Fruit fly (Drosophila melanogaster) whole organism, embryonic: Measurements from ENCODE around the gene mAChR-C.

Experiments
- CG10209 ChIP-seq: fragments of 200-800 bp; sonication (Bioruptor generic); optimal IDR thresholded peaks from 3 replicates; lab custom pipeline; 2017; ENCODE audit warnings: missing biosample characterization, mild to moderate bottlenecking, missing genetic modification characterization, missing genetic modification reagents
- CG11504 ChIP-seq: fragments of 200-800 bp; sonication (Bioruptor generic); optimal IDR thresholded peaks from 3 replicates; lab custom pipeline; 2019; ENCODE audit warnings: missing biosample characterization, mild to moderate bottlenecking, missing genetic modification characterization, moderate library complexity
- CG12071 ChIP-seq: fragments of 200-800 bp; sonication (Bioruptor generic); optimal IDR thresholded peaks from 3 replicates; lab custom pipeline; 2018; ENCODE audit warnings: missing biosample characterization, mild to moderate bottlenecking, missing genetic modification characterization
- CG12236 ChIP-seq: fragments of 200-800 bp; sonication (Bioruptor generic); optimal IDR thresholded peaks from 2 replicates; lab custom pipeline; 2016; ENCODE audit warnings: missing biosample characterization, missing genetic modification characterization
- CG13287 ChIP-seq: fragments of 200-800 bp; sonication (Bioruptor generic); IDR thresholded peaks from 2 replicates; pipeline ENCODE4 v1.3.6; 2022; ENCODE audit warnings: missing biosample characterization, missing genetic modification characterization; ENCODE audit not compliant: partially characterized antibody
- CG18599 ChIP-seq: fragments of 200-800 bp; sonication (Bioruptor generic); optimal IDR thresholded peaks from 3 replicates; lab custom pipeline; 2017; ENCODE audit warnings: missing biosample characterization, missing genetic modification characterization, mild to moderate bottlenecking, moderate library complexity, missing genetic modification reagents
- CG2120 ChIP-seq: fragments of 200-800 bp; sonication (Bioruptor generic); optimal IDR thresholded peaks from 3 replicates; lab custom pipeline; 2016; ENCODE audit warnings: missing biosample characterization, missing genetic modification characterization
- CG2199 ChIP-seq: fragments of 200-800 bp; sonication (Bioruptor generic); IDR thresholded peaks from 3 replicates; pipeline ENCODE4 v1.3.6; 2022; ENCODE audit warnings: missing biosample characterization, missing genetic modification characterization
- CG3065 ChIP-seq: fragments of 200-800 bp; sonication (Bioruptor generic); optimal IDR thresholded peaks from 2 replicates; lab custom pipeline; 2016; ENCODE audit warnings: missing biosample characterization, missing genetic modification characterization
- CG32532 ChIP-seq: fragments of 200-800 bp; sonication (Bioruptor generic); IDR thresholded peaks from 2 replicates; pipeline ENCODE4 v1.3.6; 2022; ENCODE audit warnings: missing biosample characterization, missing genetic modification characterization
- CG33557 ChIP-seq: fragments of 200-800 bp; sonication (Bioruptor generic); optimal IDR thresholded peaks from 2 replicates; lab custom pipeline; 2019; ENCODE audit warnings: missing biosample characterization, mild to moderate bottlenecking, missing genetic modification characterization, moderate library complexity
- CG34376 ChIP-seq: fragments of 200-800 bp; sonication (Bioruptor generic); optimal IDR thresholded peaks from 2 replicates; lab custom pipeline; 2018; ENCODE audit warnings: missing biosample characterization, mild to moderate bottlenecking, missing genetic modification characterization
- CG4617 ChIP-seq: fragments of 200-800 bp; sonication (Bioruptor generic); optimal IDR thresholded peaks from 3 replicates; lab custom pipeline; 2016; ENCODE audit warnings: missing biosample characterization, missing genetic modification characterization, borderline replicate concordance
- CG8944 ChIP-seq: fragments of 200-800 bp; sonication (Bioruptor generic); optimal IDR thresholded peaks from 3 replicates; lab custom pipeline; 2016; ENCODE audit warnings: missing biosample characterization, missing genetic modification characterization
- CHES-1-like ChIP-seq: fragments of 200-800 bp; sonication (Bioruptor generic); optimal IDR thresholded peaks from 2 replicates; lab custom pipeline; 2016; ENCODE audit warnings: missing biosample characterization, missing genetic modification characterization
- Camta ChIP-seq: fragments of 200-800 bp; sonication (Bioruptor generic); optimal IDR thresholded peaks from 2 replicates; lab custom pipeline; 2016; ENCODE audit warnings: missing biosample characterization, missing genetic modification characterization
- CoRest ChIP-seq: fragments of 200-800 bp; sonication (Bioruptor generic); optimal IDR thresholded peaks from 3 replicates; lab custom pipeline; 2018; ENCODE audit warnings: missing biosample characterization, mild to moderate bottlenecking, missing genetic modification characterization, moderate library complexity
- Dad ChIP-seq: fragments of 200-800 bp; sonication (Bioruptor generic); optimal IDR thresholded peaks from 3 replicates; lab custom pipeline; 2016; ENCODE audit warnings: missing biosample characterization, missing genetic modification characterization
- Dbx ChIP-seq: fragments of 200-800 bp; sonication (Bioruptor generic); IDR thresholded peaks from 3 replicates; pipeline ENCODE4 v1.3.6; 2022; ENCODE audit warnings: missing biosample characterization, missing genetic modification characterization
- ERR ChIP-seq: fragments of 200-800 bp; sonication (Bioruptor generic); optimal IDR thresholded peaks from 2 replicates; lab custom pipeline; 2016; ENCODE audit warnings: missing biosample characterization, missing genetic modification characterization
- Elba2 ChIP-seq: fragments of 200-800 bp; sonication (Bioruptor generic); optimal IDR thresholded peaks from 3 replicates; lab custom pipeline; 2016; ENCODE audit warnings: missing biosample characterization, missing genetic modification characterization
- HmgZ ChIP-seq: fragments of 200-800 bp; sonication (Bioruptor generic); optimal IDR thresholded peaks from 2 replicates; lab custom pipeline; 2018; ENCODE audit warnings: missing biosample characterization, mild to moderate bottlenecking, missing genetic modification characterization
- Lhr ChIP-seq: fragments of 200-800 bp; sonication (Bioruptor generic); optimal IDR thresholded peaks from 3 replicates; lab custom pipeline; 2017; ENCODE audit warnings: mild to moderate bottlenecking, missing biosample characterization, missing genetic modification reagents, missing genetic modification characterization
- Oaz ChIP-seq: fragments of 200-800 bp; sonication (Bioruptor generic); IDR thresholded peaks from 2 replicates; pipeline ENCODE4 v1.3.6; 2022; ENCODE audit warnings: missing biosample characterization, missing genetic modification characterization
- Ravus ChIP-seq: fragments of 200-800 bp; sonication (Bioruptor generic); IDR thresholded peaks from 2 replicates; pipeline ENCODE4 v1.3.6; 2022; ENCODE audit warnings: missing biosample characterization, missing genetic modification characterization
- Sox102F ChIP-seq: fragments of 200-800 bp; sonication (Bioruptor generic); optimal IDR thresholded peaks from 2 replicates; lab custom pipeline; 2018; ENCODE audit warnings: missing biosample characterization, mild to moderate bottlenecking, missing genetic modification characterization, moderate library complexity
- Sry-β ChIP-seq: fragments of 200-800 bp; sonication (Bioruptor generic); optimal IDR thresholded peaks from 2 replicates; lab custom pipeline; 2018; ENCODE audit warnings: missing biosample characterization, mild to moderate bottlenecking, missing genetic modification characterization, moderate library complexity
- amos ChIP-seq: fragments of 200-800 bp; sonication (Bioruptor generic); IDR thresholded peaks from 2 replicates; pipeline ENCODE4 v1.3.6; 2022; ENCODE audit warnings: missing biosample characterization, missing genetic modification characterization; ENCODE audit not compliant: partially characterized antibody
- aop ChIP-seq: fragments of 200-800 bp; sonication (Bioruptor generic); IDR thresholded peaks from 2 replicates; pipeline ENCODE4 v1.3.6; 2022; ENCODE audit warnings: missing biosample characterization, missing genetic modification characterization
- az2 ChIP-seq: fragments of 200-800 bp; sonication (Bioruptor generic); optimal IDR thresholded peaks from 3 replicates; lab custom pipeline; 2016; ENCODE audit warnings: missing biosample characterization, missing genetic modification characterization
- bab2 ChIP-seq: fragments of 200-800 bp; sonication (Bioruptor generic); optimal IDR thresholded peaks from 2 replicates; lab custom pipeline; 2016; ENCODE audit warnings: missing biosample characterization, missing genetic modification characterization
- cato ChIP-seq: fragments of 200-800 bp; sonication (Bioruptor generic); optimal IDR thresholded peaks from 2 replicates; lab custom pipeline; 2016; ENCODE audit warnings: missing biosample characterization, missing genetic modification characterization, borderline replicate concordance
- crc ChIP-seq: fragments of 200-800 bp; sonication (Bioruptor generic); optimal IDR thresholded peaks from 2 replicates; lab custom pipeline; 2016; ENCODE audit warnings: missing biosample characterization, missing genetic modification characterization
- dan ChIP-seq: fragments of 200-800 bp; sonication (Bioruptor generic); IDR thresholded peaks from 2 replicates; pipeline ENCODE4 v1.3.6; 2022; ENCODE audit warnings: missing biosample characterization, missing genetic modification characterization
- esg ChIP-seq: fragments of 200-800 bp; sonication (Bioruptor generic); conservative IDR thresholded peaks from 2 replicates; pipeline ENCODE4 v1.3.6; 2022; ENCODE audit warnings: missing biosample characterization, missing genetic modification characterization
- ftz-f1 ChIP-seq: fragments of 200-800 bp; sonication (Bioruptor generic); optimal IDR thresholded peaks from 2 replicates; lab custom pipeline; 2016; ENCODE audit warnings: missing biosample characterization, missing genetic modification characterization
- gt ChIP-seq: fragments of 200-800 bp; sonication (Bioruptor generic); IDR thresholded peaks from 2 replicates; pipeline ENCODE4 v1.3.6; 2022; ENCODE audit warnings: missing biosample characterization, missing genetic modification characterization
- knrl ChIP-seq: fragments of 200-800 bp; sonication (Bioruptor generic); IDR thresholded peaks from 3 replicates; pipeline ENCODE4 v1.3.6; 2022; ENCODE audit warnings: missing biosample characterization, missing genetic modification characterization; ENCODE audit not compliant: partially characterized antibody
- lilli ChIP-seq: fragments of 200-800 bp; sonication (Bioruptor generic); optimal IDR thresholded peaks from 3 replicates; lab custom pipeline; 2016; ENCODE audit warnings: missing biosample characterization, missing genetic modification characterization
- oc ChIP-seq: fragments of 200-800 bp; sonication (Bioruptor generic); optimal IDR thresholded peaks from 2 replicates; lab custom pipeline; 2018; ENCODE audit warnings: missing biosample characterization, mild to moderate bottlenecking, missing genetic modification characterization, moderate library complexity
- peb ChIP-seq: fragments of 200-800 bp; sonication (Bioruptor generic); IDR thresholded peaks from 2 replicates; pipeline ENCODE4 v1.3.6; 2022; ENCODE audit warnings: missing biosample characterization, missing genetic modification characterization
- rib ChIP-seq: fragments of 200-800 bp; sonication (Bioruptor generic); IDR thresholded peaks from 2 replicates; pipeline ENCODE4 v1.3.6; 2022; ENCODE audit warnings: missing biosample characterization, missing genetic modification characterization
- row ChIP-seq: fragments of 200-800 bp; sonication (Bioruptor generic); IDR thresholded peaks from 3 replicates; pipeline ENCODE4 v1.3.6; 2022; ENCODE audit warnings: missing biosample characterization, missing genetic modification characterization
- sisA ChIP-seq: fragments of 200-800 bp; sonication (Bioruptor generic); IDR thresholded peaks from 2 replicates; pipeline ENCODE4 v1.3.6; 2022; ENCODE audit warnings: missing biosample characterization, missing genetic modification characterization
- slp2 ChIP-seq: fragments of 200-800 bp; sonication (Bioruptor generic); optimal IDR thresholded peaks from 2 replicates; lab custom pipeline; 2016; ENCODE audit warnings: missing biosample characterization, missing genetic modification characterization
- sr ChIP-seq: fragments of 200-800 bp; sonication (Bioruptor generic); IDR thresholded peaks from 3 replicates; pipeline ENCODE4 v1.3.6; 2022; ENCODE audit warnings: missing biosample characterization, missing genetic modification characterization
- vnd ChIP-seq: fragments of 200-800 bp; sonication (Bioruptor generic); IDR thresholded peaks from 3 replicates; pipeline ENCODE4 v1.3.6; 2022; ENCODE audit warnings: missing biosample characterization, missing genetic modification characterization; ENCODE audit not compliant: partially characterized antibody
- zf30C ChIP-seq: fragments of 200-800 bp; sonication (Bioruptor generic); optimal IDR thresholded peaks from 3 replicates; lab custom pipeline; 2018; ENCODE audit warnings: missing biosample characterization, mild to moderate bottlenecking, missing genetic modification characterization

mAChR-C gene

DNA sequence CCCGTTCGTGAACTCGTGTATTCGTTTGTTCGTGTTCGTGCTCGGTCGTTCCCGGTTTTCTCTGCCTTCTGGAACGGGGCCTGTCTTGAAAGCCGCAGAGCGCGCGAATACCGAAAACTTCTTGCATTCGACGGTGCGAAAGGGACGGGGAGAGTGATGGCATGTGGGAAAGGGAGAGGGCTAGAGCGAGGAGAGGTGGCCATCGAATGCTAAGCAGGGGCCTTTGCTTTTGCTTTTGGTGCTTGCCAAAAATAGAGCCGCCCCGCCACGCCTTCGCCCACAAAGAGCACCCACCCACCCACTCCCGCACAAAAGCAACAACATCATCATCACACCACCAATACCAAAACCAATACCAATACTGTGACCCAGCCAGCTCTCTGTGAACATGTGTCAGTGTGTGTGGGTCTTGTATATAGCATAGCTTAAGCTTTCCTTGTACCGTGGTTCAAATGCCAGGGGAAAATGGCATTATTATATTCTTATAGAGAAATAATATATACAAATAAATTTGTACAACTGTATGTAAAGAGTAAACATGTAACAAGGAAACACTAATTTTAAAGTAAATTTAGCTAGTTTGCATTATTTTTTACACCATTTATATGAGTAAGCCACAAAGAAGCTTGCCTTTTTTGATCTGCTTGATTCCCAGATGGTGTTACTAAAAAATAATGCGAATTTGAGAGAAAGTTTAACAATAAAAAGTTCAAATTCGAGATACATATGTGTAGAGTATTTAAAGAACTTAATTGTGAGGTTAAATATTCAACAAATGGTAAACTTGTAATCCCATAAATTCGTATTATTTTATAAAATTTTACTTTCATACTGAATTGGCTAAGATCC is 34.9 kb upstream of the mAChR-C start, which contains the start of gene CG14434 (continued):
- peak; percentile 57 for TF ChIP-seq crc (GFP tag; lab: Kevin White, UChicago)
- peak; percentile 78 for TF ChIP-seq CG10209 (GFP tag; lab: Kevin White, UChicago)
- TF ChIP-seq dan (GFP tag; lab: Robert Waterston, UW), result no peak
- TF ChIP-seq zf30C, result no peak
- peak; percentile 45; the same call in 1 of the 3 replicates for TF ChIP-seq sr (GFP tag; lab: Robert Waterston, UW)
- TF ChIP-seq ftz-f1, result no peak
- TF ChIP-seq CG33557 (GFP tag; lab: Kevin White, UChicago), result peak; percentile 78
- TF ChIP-seq CG12236 (GFP tag; lab: Kevin White, UChicago), result peak; percentile 34
- no peak for TF ChIP-seq CG2199
- peak; percentile 60; the same call in 1 of the 2 replicates for TF ChIP-seq rib (GFP tag; lab: Robert Waterston, UW)
- TF ChIP-seq aop (GFP tag; lab: Robert Waterston, UW), result no peak
- peak; percentile 78 for TF ChIP-seq CG18599 (GFP tag; lab: Kevin White, UChicago)
- no peak for TF ChIP-seq HmgZ (tag; lab: Kevin White, UChicago)
- TF ChIP-seq CoRest (tag; lab: Kevin White, UChicago), result peak; percentile 92
- no peak for TF ChIP-seq vnd (GFP tag; lab: Robert Waterston, UW)
- 0 out of 2 replicates have a peak, but pooled peaks have one; percentile 6 for TF ChIP-seq amos (GFP tag; lab: Robert Waterston, UW)
- peak; percentile 71 for TF ChIP-seq cato (GFP tag; lab: Kevin White, UChicago)
- TF ChIP-seq gt (GFP tag; lab: Robert Waterston, UW), result no peak
- TF ChIP-seq row, result peak; percentile 74
- peak; percentile 68 for TF ChIP-seq Camta (GFP tag; lab: Kevin White, UChicago)
- peak; percentile 51; the same call in 1 of the 2 replicates for TF ChIP-seq esg (GFP tag; lab: Robert Waterston, UW)
- TF ChIP-seq CG2120 (GFP tag; lab: Kevin White, UChicago), result peak; percentile 70
- peak; percentile 7 for TF ChIP-seq CG4617 (GFP tag; lab: Kevin White, UChicago)
- TF ChIP-seq oc, result no peak
- TF ChIP-seq sisA (GFP tag; lab: Robert Waterston, UW), result peak; percentile 58; the same call in 1 of the 2 replicates
- TF ChIP-seq CG13287 (GFP tag; lab: Robert Waterston, UW), result no peak
- peak; percentile 81 for TF ChIP-seq Sox102F (GFP tag; lab: Kevin White, UChicago)
- no peak for TF ChIP-seq Oaz (GFP tag; lab: Robert Waterston, UW)
- 0 out of 2 replicates have a peak, but pooled peaks have one; percentile 40 for TF ChIP-seq CG32532 (GFP tag; lab: Robert Waterston, UW)
- peak; percentile 42 for TF ChIP-seq Sry-β
- no peak for TF ChIP-seq CG8944 (GFP tag; lab: Kevin White, UChicago)
- no peak for TF ChIP-seq CG34376
- peak; percentile 39 for TF ChIP-seq Lhr (GFP tag; lab: Kevin White, UChicago)
- peak; percentile 74 for TF ChIP-seq lilli
- TF ChIP-seq Dad (GFP tag; lab: Kevin White, UChicago), result peak; percentile 24
- TF ChIP-seq Ravus (GFP tag; lab: Robert Waterston, UW), result no peak
- no peak for TF ChIP-seq Elba2 (GFP tag; lab: Kevin White, UChicago)
- peak; percentile 56 for TF ChIP-seq slp2 (GFP tag; lab: Kevin White, UChicago)
- peak; percentile 17 for TF ChIP-seq CG3065 (GFP tag; lab: Kevin White, UChicago)
- peak; percentile 86 for TF ChIP-seq az2
- no peak for TF ChIP-seq knrl
- TF ChIP-seq CG11504 (tag; lab: Kevin White, UChicago), result peak; percentile 90
- no peak for TF ChIP-seq CG12071 (GFP tag; lab: Kevin White, UChicago)
- TF ChIP-seq CHES-1-like (GFP tag; lab: Kevin White, UChicago), result peak; percentile 6
- TF ChIP-seq Dbx (GFP tag; lab: Robert Waterston, UW), result peak; percentile 22; the same call in 1 of the 3 replicates
- TF ChIP-seq peb, result 0 out of 2 replicates have a peak, but pooled peaks have one; percentile 9
- no peak for TF ChIP-seq ERR (GFP tag; lab: Kevin White, UChicago)
- peak; percentile 63 for TF ChIP-seq bab2 (GFP tag; lab: Kevin White, UChicago)
